Worm (Caenorhabditis elegans) whole organism, L4 larva: ENCODE measurements around the gene F33C8.4.

ENCODE experiments used
- F10B5.3 ChIP-seq: sonication (generic microtip); optimal IDR thresholded peaks from 2 replicates; lab custom pipeline; 2016; ENCODE audit warnings: mild to moderate bottlenecking, missing genetic modification characterization, missing compliant biosample characterization
- F26F4.8 ChIP-seq: fragments of 200-800 bp; sonication (Bioruptor generic); conservative IDR thresholded peaks from 2 replicates; pipeline ENCODE4 v1.3.6; 2022; ENCODE audit warnings: missing genetic modification characterization, missing compliant biosample characterization
- F37D6.2 ChIP-seq: sonication (generic microtip); optimal IDR thresholded peaks from 2 replicates; lab custom pipeline; 2016; ENCODE audit warnings: mild to moderate bottlenecking, missing genetic modification characterization, missing compliant biosample characterization
- ZK337.2 ChIP-seq: fragments of 200-800 bp; sonication (Bioruptor generic); IDR thresholded peaks from 2 replicates; pipeline ENCODE4 v1.3.6; 2022; ENCODE audit warnings: missing genetic modification reagents, missing genetic modification characterization, missing compliant biosample characterization
- ZK546.5 ChIP-seq, 2 experiments: sonication (generic microtip); optimal IDR thresholded peaks; 2 replicates each; lab custom pipeline; 2017; ENCODE audit warnings: missing biosample characterization in 2 of 2, missing genetic modification characterization in 2 of 2
- aha-1 ChIP-seq: fragments of 150-350 bp; peaks from one replicate; lab custom pipeline; 2014; ENCODE audit warnings: missing biosample characterization, missing genetic modification characterization
- attf-4 ChIP-seq: sonication (generic microtip); optimal IDR thresholded peaks from 3 replicates; lab custom pipeline; 2017; ENCODE audit warnings: missing biosample characterization, missing genetic modification characterization
- ceh-20 ChIP-seq: fragments of 200-800 bp; sonication (Bioruptor generic); IDR thresholded peaks from 2 replicates; pipeline ENCODE4 v1.3.6; 2022; ENCODE audit warnings: missing genetic modification reagents, missing genetic modification characterization, missing compliant biosample characterization
- ceh-44 ChIP-seq: fragments of 200-800 bp; sonication (Bioruptor generic); IDR thresholded peaks from 2 replicates; pipeline ENCODE4 v1.3.6; 2022; ENCODE audit warnings: missing genetic modification reagents, missing genetic modification characterization, missing compliant biosample characterization
- dmd-6 ChIP-seq: fragments of 200-800 bp; sonication (Bioruptor generic); IDR thresholded peaks from 2 replicates; pipeline ENCODE4 v1.3.6; 2022; ENCODE audit warnings: missing genetic modification reagents, missing genetic modification characterization, missing compliant biosample characterization
- dmd-8 ChIP-seq: fragments of 200-800 bp; sonication (Bioruptor generic); IDR thresholded peaks from 2 replicates; pipeline ENCODE4 v1.3.6; 2022; ENCODE audit warnings: missing genetic modification characterization, missing compliant biosample characterization
- dve-1 ChIP-seq: sonication (generic microtip); optimal IDR thresholded peaks from 2 replicates; lab custom pipeline; 2017; ENCODE audit warnings: antibody characterized with exemption, mild to moderate bottlenecking, missing genetic modification characterization, missing compliant biosample characterization; ENCODE audit not compliant: insufficient read depth
- egl-27 ChIP-seq: sonication (generic microtip); optimal IDR thresholded peaks from 3 replicates; lab custom pipeline; 2017; ENCODE audit warnings: missing biosample characterization, missing genetic modification reagents, missing genetic modification characterization
- egl-43 ChIP-seq: fragments of 200-800 bp; sonication (Bioruptor generic); IDR thresholded peaks from 2 replicates; pipeline ENCODE4 v1.3.6; 2022; ENCODE audit warnings: missing genetic modification reagents, missing genetic modification characterization, missing compliant biosample characterization
- fos-1 ChIP-seq: fragments of 150-350 bp; optimal IDR thresholded peaks from 2 replicates; lab custom pipeline; 2014; ENCODE audit warnings: missing biosample characterization, missing genetic modification characterization
- hmg-1.1 ChIP-seq: fragments of 200-800 bp; sonication (Bioruptor generic); IDR thresholded peaks from 2 replicates; pipeline ENCODE4 v1.3.6; 2022; ENCODE audit warnings: missing genetic modification reagents, missing genetic modification characterization, missing compliant biosample characterization
- jun-1 ChIP-seq: fragments of 150-350 bp; optimal IDR thresholded peaks from 2 replicates; lab custom pipeline; 2014; ENCODE audit warnings: missing biosample characterization, missing genetic modification reagents, missing genetic modification characterization
- lin-13 ChIP-seq: fragments of 150-350 bp; optimal IDR thresholded peaks from 2 replicates; lab custom pipeline; 2014; ENCODE audit warnings: missing biosample characterization, missing genetic modification reagents, missing genetic modification characterization
- lin-38 ChIP-seq: fragments of 200-800 bp; sonication (Bioruptor generic); IDR thresholded peaks from 2 replicates; pipeline ENCODE4 v1.3.6; 2022; ENCODE audit warnings: missing genetic modification reagents, missing genetic modification characterization, missing compliant biosample characterization
- lsy-2 ChIP-seq, 2 experiments: fragments of 150-350 bp in 1 of 2; sonication (generic microtip) in 1 of 2; optimal IDR thresholded peaks; 2 replicates each; lab custom pipeline; 2014 to 2017; ENCODE audit warnings: missing biosample characterization in 2 of 2, missing genetic modification characterization in 2 of 2
- madf-9 ChIP-seq: fragments of 200-800 bp; sonication (Bioruptor generic); conservative IDR thresholded peaks from 2 replicates; pipeline ENCODE4 v1.3.6; 2022; ENCODE audit warnings: missing genetic modification reagents, missing genetic modification characterization, missing compliant biosample characterization
- mdl-1 ChIP-seq, 2 experiments: fragments of 150-350 bp in 1 of 2; sonication (generic microtip) in 1 of 2; optimal IDR thresholded peaks; 2 replicates each; lab custom pipeline; 2014 to 2017; ENCODE audit warnings: missing biosample characterization in 2 of 2, missing genetic modification characterization in 2 of 2
- mep-1 ChIP-seq: fragments of 150-350 bp; sonication (generic microtip); optimal IDR thresholded peaks from 3 replicates; lab custom pipeline; 2014; ENCODE audit warnings: missing biosample characterization, missing genetic modification characterization
- mes-2 ChIP-seq: sonication (generic microtip); optimal IDR thresholded peaks from 2 replicates; lab custom pipeline; 2016; ENCODE audit warnings: missing genotype, mild to moderate bottlenecking, missing genetic modification characterization, missing compliant biosample characterization; ENCODE audit not compliant: poor library complexity, severe bottlenecking
- nhr-10 ChIP-seq: fragments of 150-350 bp; optimal IDR thresholded peaks from 2 replicates; lab custom pipeline; 2014; ENCODE audit warnings: missing biosample characterization, missing genetic modification characterization
- nhr-102 ChIP-seq: sonication (generic microtip); optimal IDR thresholded peaks from 2 replicates; lab custom pipeline; 2016; ENCODE audit warnings: mild to moderate bottlenecking, missing genetic modification characterization, moderate library complexity, missing compliant biosample characterization
- nhr-111 ChIP-seq: fragments of 200-800 bp; sonication (Bioruptor generic); optimal IDR thresholded peaks from 2 replicates; lab custom pipeline; 2018; ENCODE audit warnings: mild to moderate bottlenecking, missing genetic modification characterization, missing compliant biosample characterization
- nhr-25 ChIP-seq: sonication (generic microtip); optimal IDR thresholded peaks from 2 replicates; lab custom pipeline; 2017; ENCODE audit warnings: missing genetic modification characterization, mild to moderate bottlenecking, missing compliant biosample characterization, antibody characterized with exemption, moderate library complexity, borderline replicate concordance; ENCODE audit not compliant: insufficient read depth
- nhr-42 ChIP-seq: fragments of 200-800 bp; sonication (Bioruptor generic); IDR thresholded peaks from 2 replicates; pipeline ENCODE4 v1.3.6; 2022; ENCODE audit warnings: missing genetic modification characterization, missing compliant biosample characterization
- nhr-48 ChIP-seq: sonication (generic microtip); optimal IDR thresholded peaks from 2 replicates; lab custom pipeline; 2016; ENCODE audit warnings: mild to moderate bottlenecking, missing genetic modification characterization, missing compliant biosample characterization
- nhr-76 ChIP-seq: fragments of 150-350 bp; optimal IDR thresholded peaks from 2 replicates; lab custom pipeline; 2014; ENCODE audit warnings: missing biosample characterization, missing genetic modification characterization
- nhr-77 ChIP-seq: fragments of 150-350 bp; optimal IDR thresholded peaks from 2 replicates; lab custom pipeline; 2014; ENCODE audit warnings: missing biosample characterization, missing genetic modification characterization
- pha-4 ChIP-seq, 2 experiments: fragments of 150-350 bp in 1 of 2; fragments of 200-800 bp in 1 of 2; sonication (Bioruptor generic) in 1 of 2; IDR thresholded peaks in 1 of 2; optimal IDR thresholded peaks in 1 of 2; 2 replicates each; pipeline versions ENCODE4 v1.3.6 to Lab custom; 2014 to 2022; ENCODE audit warnings: missing genetic modification characterization in 2 of 2, missing genetic modification reagents in 2 of 2, missing biosample characterization in 1 of 2, missing compliant biosample characterization in 1 of 2
- php-3 ChIP-seq: fragments of 200-800 bp; sonication (Bioruptor generic); IDR thresholded peaks from 2 replicates; pipeline ENCODE4 v1.3.6; 2022; ENCODE audit warnings: missing genetic modification reagents, missing genetic modification characterization, missing compliant biosample characterization
- pqm-1 ChIP-seq: sonication (generic microtip); optimal IDR thresholded peaks from 2 replicates; lab custom pipeline; 2017; ENCODE audit warnings: missing biosample characterization, missing genetic modification characterization
- sdz-12 ChIP-seq: fragments of 200-800 bp; sonication (Bioruptor generic); optimal IDR thresholded peaks from 2 replicates; lab custom pipeline; 2018; ENCODE audit warnings: mild to moderate bottlenecking, missing genetic modification characterization, missing compliant biosample characterization
- snpc-1.2 ChIP-seq: fragments of 200-800 bp; sonication (Bioruptor generic); IDR thresholded peaks from 2 replicates; pipeline ENCODE4 v1.3.6; 2022; ENCODE audit warnings: missing genetic modification reagents, missing genetic modification characterization, missing compliant biosample characterization
- tra-1 ChIP-seq: fragments of 200-800 bp; sonication (Bioruptor generic); IDR thresholded peaks from 2 replicates; pipeline ENCODE4 v1.3.6; 2022; ENCODE audit warnings: missing genetic modification reagents, missing genetic modification characterization, missing compliant biosample characterization
- unc-130 ChIP-seq: sonication (generic microtip); optimal IDR thresholded peaks from 2 replicates; lab custom pipeline; 2016; ENCODE audit warnings: missing genetic modification reagents, missing genetic modification characterization, missing compliant biosample characterization
- unc-62 ChIP-seq, 3 experiments: fragments of 150-350 bp in 1 of 3; sonication (generic microtip); optimal IDR thresholded peaks in 2 of 3; peaks in 1 of 3; 1 replicate in 1 of 3; 2 replicates in 2 of 3; lab custom pipeline; 2014 to 2017; ENCODE audit warnings: missing biosample characterization in 3 of 3, missing genetic modification characterization in 3 of 3, missing genetic modification reagents in 3 of 3, missing genotype in 1 of 3
- zag-1 ChIP-seq: fragments of 150-350 bp; optimal IDR thresholded peaks from 2 replicates; lab custom pipeline; 2014; ENCODE audit warnings: missing biosample characterization, missing genetic modification characterization
- zfp-2 ChIP-seq: sonication (generic microtip); optimal IDR thresholded peaks from 2 replicates; lab custom pipeline; 2016; ENCODE audit warnings: mild to moderate bottlenecking, missing genetic modification characterization, missing compliant biosample characterization
- zip-11 ChIP-seq: fragments of 200-800 bp; sonication (Bioruptor generic); IDR thresholded peaks from 2 replicates; pipeline ENCODE4 v1.3.6; 2022; ENCODE audit warnings: missing genetic modification characterization, missing compliant biosample characterization
- zip-2 ChIP-seq: fragments of 150-350 bp; optimal IDR thresholded peaks from 2 replicates; lab custom pipeline; 2014; ENCODE audit warnings: missing biosample characterization, missing genetic modification characterization
- ztf-7 ChIP-seq: fragments of 150-350 bp; optimal IDR thresholded peaks from 2 replicates; lab custom pipeline; 2014; ENCODE audit warnings: missing biosample characterization, missing genetic modification characterization

F33C8.4 gene

DNA sequence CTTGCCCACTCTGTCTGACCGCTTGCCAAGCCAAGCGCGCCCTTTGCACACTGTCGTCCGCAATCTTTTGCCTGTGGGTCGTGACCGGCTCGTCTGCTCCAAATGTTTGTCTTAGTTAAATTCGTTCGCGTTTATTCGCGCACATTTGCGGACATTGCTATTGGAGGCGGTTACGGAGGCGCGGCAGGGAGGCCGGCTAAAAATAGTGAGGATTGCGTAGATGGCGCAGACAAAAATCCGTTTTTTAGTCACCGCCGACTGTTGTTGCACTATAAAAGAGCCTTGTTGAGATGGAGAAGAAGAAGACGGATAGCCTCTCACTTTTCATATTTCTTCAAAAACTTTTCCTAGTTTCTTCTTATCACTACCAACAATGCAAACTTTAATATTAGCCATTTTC lies 30.6 kb upstream of the F33C8.4 start, which contains the start of gene F40E10.5:
Gene F40E10.5 (plus strand): TSS at position 301 of the 400 bp plus-strand sequence.
- TF ChIP-seq aha-1 (tag; lab: Kevin White, UChicago) (peak; percentile 38), egl-43 (0 out of 2 replicates have a peak, but pooled peaks have one; percentile 32), F10B5.3 (tag; lab: Kevin White, UChicago) (no peak)

DNA sequence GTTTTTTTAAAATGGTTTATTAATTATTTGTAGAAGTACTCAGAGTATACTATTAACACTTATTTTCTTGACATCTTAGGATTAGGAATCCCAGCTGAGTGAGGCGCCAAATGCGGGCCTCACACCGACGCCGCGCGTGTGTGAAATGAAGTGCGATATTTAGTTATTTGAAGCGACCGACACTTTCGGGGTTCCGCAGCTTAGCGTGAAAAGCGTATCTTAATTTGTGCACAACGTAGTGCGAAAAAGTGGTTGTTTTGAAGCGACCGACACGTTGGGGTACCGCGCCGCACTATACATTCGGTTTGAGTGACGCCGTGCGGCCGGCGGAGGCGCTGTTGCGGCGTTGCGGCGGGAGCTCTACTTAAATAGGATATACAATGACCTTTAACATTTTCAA lies 27.1 kb upstream of the F33C8.4 start:
- no peak for TF ChIP-seq egl-27 (tag; lab: Kevin White, UChicago)
- peak; percentile 28 for TF ChIP-seq aha-1 (tag; lab: Kevin White, UChicago)
- TF ChIP-seq unc-62 (GFP tag; optimal IDR thresholded peaks at IDR 0.05 in 1 of 2; lab: Kevin White, UChicago) = no peak
- no peak for TF ChIP-seq unc-62 (tag; optimal IDR thresholded peaks at IDR 0.05; lab: Kevin White, UChicago)
- TF ChIP-seq egl-43 = peak; percentile 14; the same call in 1 of the 2 replicates

DNA sequence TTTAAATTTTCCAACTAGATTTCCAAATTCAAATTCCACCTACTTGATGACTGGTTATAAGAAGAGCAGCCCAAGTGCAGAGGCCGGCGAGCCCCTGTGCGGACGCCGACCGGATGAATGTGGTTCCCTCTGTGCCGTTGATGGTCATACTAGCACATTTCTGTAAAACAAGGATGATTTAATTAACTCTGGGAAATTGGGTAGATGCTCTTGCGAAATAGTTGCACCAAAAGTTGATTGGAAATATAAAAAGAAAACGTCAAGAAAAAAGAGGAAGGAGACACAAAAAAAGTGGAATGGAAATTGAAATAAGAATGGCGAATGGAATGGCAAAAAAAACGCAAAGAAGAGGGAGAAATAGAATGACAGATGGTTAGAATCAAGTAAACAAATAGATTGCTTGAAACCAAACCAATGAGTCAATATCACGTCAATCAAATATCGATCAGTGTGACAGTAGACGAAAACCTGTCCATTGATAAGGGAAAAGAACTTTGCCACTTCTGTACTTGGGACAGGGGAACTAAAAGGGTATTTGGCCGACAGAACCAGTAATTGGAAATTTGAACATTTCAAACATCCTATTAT lies 25.3 kb upstream of the F33C8.4 start, which contains the start of gene tmem-184:
Gene tmem-184 (minus strand): TSS at position 164 of the 588 bp plus-strand sequence.
- TF ChIP-seq mep-1 (tag; lab: Kevin White, UChicago) (peak; percentile 43), dmd-6 (GFP tag; lab: Robert Waterston, UW) (peak; percentile 97), tra-1 (peak; percentile 94), sdz-12 (GFP tag; lab: Kevin White, UChicago) (no peak), zag-1 (tag; lab: Kevin White, UChicago) (no peak), F10B5.3 (tag; lab: Kevin White, UChicago) (no peak), zip-11 (GFP tag; lab: Robert Waterston, UW) (no peak), nhr-25 (tag; lab: Kevin White, UChicago) (no peak), zip-2 (tag; lab: Kevin White, UChicago) (no peak), nhr-10 (no peak), attf-4 (no peak), F26F4.8 (no peak), dmd-8 (GFP tag; lab: Robert Waterston, UW) (no peak), ZK546.5 (tag; optimal IDR thresholded peaks at IDR 0.05; lab: Kevin White, UChicago) (no peak), madf-9 (no peak), nhr-111 (GFP tag; lab: Kevin White, UChicago) (no peak), lsy-2 (tag; optimal IDR thresholded peaks at IDR 0.05; lab: Kevin White, UChicago) (peak in 1 of 2 experiments; percentile 39), snpc-1.2 (GFP tag; lab: Robert Waterston, UW) (no peak), zfp-2 (tag; lab: Kevin White, UChicago) (no peak), mdl-1 (tag; optimal IDR thresholded peaks at IDR 0.05; lab: Kevin White, UChicago) (peak in 1 of 2 experiments; percentile 24), pha-4 (GFP tag; IDR thresholded peaks at IDR 0.05; lab: Robert Waterston, UW) (peak; percentile 54; the same call in 1 of the 2 replicates), pha-4 (tag; optimal IDR thresholded peaks at IDR 0.05; lab: Kevin White, UChicago) (no peak), nhr-76 (tag; lab: Kevin White, UChicago) (peak; percentile 2), ZK337.2 (no peak), F37D6.2 (tag; lab: Kevin White, UChicago) (no peak), hmg-1.1 (GFP tag; lab: Robert Waterston, UW) (0 out of 2 replicates have a peak, but pooled peaks have one; percentile 9), php-3 (GFP tag; lab: Robert Waterston, UW) (peak; percentile 52; the same call in 1 of the 2 replicates), lin-13 (GFP tag; lab: Kevin White, UChicago) (peak; percentile 9), mes-2 (tag; lab: Kevin White, UChicago) (peak; percentile 0), ceh-20 (GFP tag; lab: Robert Waterston, UW) (peak; percentile 26; the same call in 1 of the 2 replicates), nhr-48 (tag; lab: Kevin White, UChicago) (peak; percentile 88), lin-38 (GFP tag; lab: Robert Waterston, UW) (peak; percentile 49), ztf-7 (tag; lab: Kevin White, UChicago) (no peak), unc-130 (GFP tag; lab: Kevin White, UChicago) (no peak), ceh-44 (GFP tag; lab: Robert Waterston, UW) (no peak), pqm-1 (peak; percentile 9), nhr-77 (tag; lab: Kevin White, UChicago) (peak; percentile 62), dve-1 (tag; lab: Kevin White, UChicago) (peak; percentile 75), jun-1 (tag; lab: Kevin White, UChicago) (no peak), nhr-42 (GFP tag; lab: Robert Waterston, UW) (no peak), fos-1 (tag; lab: Kevin White, UChicago) (no peak), nhr-102 (tag; lab: Kevin White, UChicago) (peak; percentile 36)
